Worm (Caenorhabditis elegans) whole organism, L4 larva: ENCODE data around the gene lips-1.

Source experiments
- F37D6.2 ChIP-seq: sonication (generic microtip); optimal IDR thresholded peaks from 2 replicates; lab custom pipeline; 2016; ENCODE audit warnings: mild to moderate bottlenecking, missing genetic modification characterization, missing compliant biosample characterization
- R02D3.7 ChIP-seq: fragments of 150-350 bp; sonication (generic microtip); optimal IDR thresholded peaks from 3 replicates; lab custom pipeline; 2014; ENCODE audit warnings: missing biosample characterization, missing genetic modification characterization
- T20F7.1 ChIP-seq: fragments of 200-800 bp; sonication (Bioruptor generic); optimal IDR thresholded peaks from 2 replicates; lab custom pipeline; 2018; ENCODE audit warnings: mild to moderate bottlenecking, missing genetic modification characterization, missing compliant biosample characterization
- T26A8.4 ChIP-seq: fragments of 200-800 bp; sonication (Bioruptor generic); IDR thresholded peaks from 2 replicates; pipeline ENCODE4 v1.3.6; 2022; ENCODE audit warnings: missing genetic modification characterization, missing compliant biosample characterization
- ZK337.2 ChIP-seq: fragments of 200-800 bp; sonication (Bioruptor generic); IDR thresholded peaks from 2 replicates; pipeline ENCODE4 v1.3.6; 2022; ENCODE audit warnings: missing genetic modification reagents, missing genetic modification characterization, missing compliant biosample characterization
- aly-2 ChIP-seq: sonication (generic microtip); optimal IDR thresholded peaks from 2 replicates; lab custom pipeline; 2018; ENCODE audit warnings: missing biosample characterization, missing genetic modification characterization
- ceh-20 ChIP-seq: fragments of 200-800 bp; sonication (Bioruptor generic); IDR thresholded peaks from 2 replicates; pipeline ENCODE4 v1.3.6; 2022; ENCODE audit warnings: missing genetic modification reagents, missing genetic modification characterization, missing compliant biosample characterization
- ceh-28 ChIP-seq: fragments of 150-350 bp; optimal IDR thresholded peaks from 2 replicates; lab custom pipeline; 2014; ENCODE audit warnings: missing biosample characterization, missing genetic modification reagents, missing genetic modification characterization
- ceh-82 ChIP-seq: sonication (generic microtip); optimal IDR thresholded peaks from 2 replicates; lab custom pipeline; 2017; ENCODE audit warnings: missing biosample characterization, missing genetic modification characterization
- ces-1 ChIP-seq: fragments of 150-350 bp; sonication (generic microtip); optimal IDR thresholded peaks from 4 replicates; lab custom pipeline; 2014; ENCODE audit warnings: missing biosample characterization, missing genetic modification reagents, missing genetic modification characterization
- cey-2 ChIP-seq: sonication (generic microtip); optimal IDR thresholded peaks from 3 replicates; lab custom pipeline; 2017; ENCODE audit warnings: missing genetic modification characterization, mild to moderate bottlenecking, missing compliant biosample characterization, antibody characterized with exemption, borderline replicate concordance; ENCODE audit not compliant: insufficient read depth
- ctbp-1 ChIP-seq: fragments of 200-800 bp; sonication (Bioruptor generic); IDR thresholded peaks from 2 replicates; pipeline ENCODE4 v1.3.6; 2022; ENCODE audit warnings: missing genetic modification reagents, missing genetic modification characterization, missing compliant biosample characterization
- daf-12 ChIP-seq: fragments of 150-350 bp; optimal IDR thresholded peaks from 2 replicates; lab custom pipeline; 2014; ENCODE audit warnings: missing biosample characterization, missing genetic modification reagents, missing genetic modification characterization
- daf-16 ChIP-seq, 3 experiments: sonication (generic microtip); optimal IDR thresholded peaks; 2 replicates each; lab custom pipeline; 2016 to 2017; ENCODE audit warnings: missing genetic modification characterization in 3 of 3, missing genetic modification reagents in 3 of 3, mild to moderate bottlenecking in 2 of 3, missing compliant biosample characterization in 2 of 3, missing biosample characterization in 1 of 3, moderate library complexity in 1 of 3
- daf-19 ChIP-seq: fragments of 200-800 bp; sonication (Bioruptor generic); conservative IDR thresholded peaks from 2 replicates; pipeline ENCODE4 v1.3.6; 2022; ENCODE audit warnings: missing genetic modification characterization, missing compliant biosample characterization
- daf-8 ChIP-seq: fragments of 200-800 bp; sonication (Bioruptor generic); IDR thresholded peaks from 2 replicates; pipeline ENCODE4 v1.3.6; 2022; ENCODE audit warnings: missing genetic modification characterization, missing compliant biosample characterization
- dmd-6 ChIP-seq: fragments of 200-800 bp; sonication (Bioruptor generic); IDR thresholded peaks from 2 replicates; pipeline ENCODE4 v1.3.6; 2022; ENCODE audit warnings: missing genetic modification reagents, missing genetic modification characterization, missing compliant biosample characterization
- dmd-9 ChIP-seq: fragments of 200-800 bp; sonication (Bioruptor generic); IDR thresholded peaks from 2 replicates; pipeline ENCODE4 v1.3.6; 2022; ENCODE audit warnings: missing genetic modification reagents, missing genetic modification characterization, missing compliant biosample characterization
- dpl-1 ChIP-seq: fragments of 150-350 bp; optimal IDR thresholded peaks from 2 replicates; lab custom pipeline; 2014; ENCODE audit warnings: missing biosample characterization, missing genetic modification reagents, missing genetic modification characterization
- dve-1 ChIP-seq: sonication (generic microtip); optimal IDR thresholded peaks from 2 replicates; lab custom pipeline; 2017; ENCODE audit warnings: antibody characterized with exemption, mild to moderate bottlenecking, missing genetic modification characterization, missing compliant biosample characterization; ENCODE audit not compliant: insufficient read depth
- egl-27 ChIP-seq: sonication (generic microtip); optimal IDR thresholded peaks from 3 replicates; lab custom pipeline; 2017; ENCODE audit warnings: missing biosample characterization, missing genetic modification reagents, missing genetic modification characterization
- gei-8 ChIP-seq: fragments of 200-800 bp; sonication (Bioruptor generic); optimal IDR thresholded peaks from 2 replicates; lab custom pipeline; 2018; ENCODE audit warnings: mild to moderate bottlenecking, missing genetic modification characterization, missing compliant biosample characterization
- jun-1 ChIP-seq: fragments of 150-350 bp; optimal IDR thresholded peaks from 2 replicates; lab custom pipeline; 2014; ENCODE audit warnings: missing biosample characterization, missing genetic modification reagents, missing genetic modification characterization
- lin-13 ChIP-seq: fragments of 150-350 bp; optimal IDR thresholded peaks from 2 replicates; lab custom pipeline; 2014; ENCODE audit warnings: missing biosample characterization, missing genetic modification reagents, missing genetic modification characterization
- lin-38 ChIP-seq: fragments of 200-800 bp; sonication (Bioruptor generic); IDR thresholded peaks from 2 replicates; pipeline ENCODE4 v1.3.6; 2022; ENCODE audit warnings: missing genetic modification reagents, missing genetic modification characterization, missing compliant biosample characterization
- lin-39 ChIP-seq: fragments of 150-350 bp; optimal IDR thresholded peaks from 2 replicates; lab custom pipeline; 2014; ENCODE audit warnings: missing biosample characterization, missing genetic modification reagents, missing genetic modification characterization
- lir-3 ChIP-seq: sonication (generic microtip); optimal IDR thresholded peaks from 2 replicates; lab custom pipeline; 2016; ENCODE audit warnings: mild to moderate bottlenecking, missing genetic modification characterization, missing compliant biosample characterization
- mdl-1 ChIP-seq, 2 experiments: fragments of 150-350 bp in 1 of 2; sonication (generic microtip) in 1 of 2; optimal IDR thresholded peaks; 2 replicates each; lab custom pipeline; 2014 to 2017; ENCODE audit warnings: missing biosample characterization in 2 of 2, missing genetic modification characterization in 2 of 2
- mdt-29 ChIP-seq: fragments of 200-800 bp; sonication (Bioruptor generic); IDR thresholded peaks from 2 replicates; pipeline ENCODE4 v1.3.6; 2022; ENCODE audit warnings: missing genetic modification reagents, missing genetic modification characterization, missing compliant biosample characterization
- mes-2 ChIP-seq: sonication (generic microtip); optimal IDR thresholded peaks from 2 replicates; lab custom pipeline; 2016; ENCODE audit warnings: missing genotype, mild to moderate bottlenecking, missing genetic modification characterization, missing compliant biosample characterization; ENCODE audit not compliant: poor library complexity, severe bottlenecking
- mxl-2 ChIP-seq: fragments of 200-800 bp; sonication (Bioruptor generic); conservative IDR thresholded peaks from 2 replicates; pipeline ENCODE4 v1.3.6; 2022; ENCODE audit warnings: missing genetic modification reagents, missing genetic modification characterization, missing compliant biosample characterization
- nhr-10 ChIP-seq: fragments of 150-350 bp; optimal IDR thresholded peaks from 2 replicates; lab custom pipeline; 2014; ENCODE audit warnings: missing biosample characterization, missing genetic modification characterization
- nhr-102 ChIP-seq: sonication (generic microtip); optimal IDR thresholded peaks from 2 replicates; lab custom pipeline; 2016; ENCODE audit warnings: mild to moderate bottlenecking, missing genetic modification characterization, moderate library complexity, missing compliant biosample characterization
- nhr-28 ChIP-seq: fragments of 150-350 bp; optimal IDR thresholded peaks from 2 replicates; lab custom pipeline; 2014; ENCODE audit warnings: missing biosample characterization, missing genetic modification characterization
- nhr-6 ChIP-seq: fragments of 150-350 bp; optimal IDR thresholded peaks from 2 replicates; lab custom pipeline; 2014; ENCODE audit warnings: missing biosample characterization, missing genetic modification characterization
- nhr-76 ChIP-seq: fragments of 150-350 bp; optimal IDR thresholded peaks from 2 replicates; lab custom pipeline; 2014; ENCODE audit warnings: missing biosample characterization, missing genetic modification characterization
- nhr-77 ChIP-seq: fragments of 150-350 bp; optimal IDR thresholded peaks from 2 replicates; lab custom pipeline; 2014; ENCODE audit warnings: missing biosample characterization, missing genetic modification characterization
- php-3 ChIP-seq: fragments of 200-800 bp; sonication (Bioruptor generic); IDR thresholded peaks from 2 replicates; pipeline ENCODE4 v1.3.6; 2022; ENCODE audit warnings: missing genetic modification reagents, missing genetic modification characterization, missing compliant biosample characterization
- pqm-1 ChIP-seq: sonication (generic microtip); optimal IDR thresholded peaks from 2 replicates; lab custom pipeline; 2017; ENCODE audit warnings: missing biosample characterization, missing genetic modification characterization
- rbr-2 ChIP-seq: sonication (generic microtip); optimal IDR thresholded peaks from 2 replicates; lab custom pipeline; 2016; ENCODE audit warnings: missing genotype, missing genetic modification characterization, missing compliant biosample characterization
- sdz-12 ChIP-seq: fragments of 200-800 bp; sonication (Bioruptor generic); optimal IDR thresholded peaks from 2 replicates; lab custom pipeline; 2018; ENCODE audit warnings: mild to moderate bottlenecking, missing genetic modification characterization, missing compliant biosample characterization
- skn-1 ChIP-seq: fragments of 150-350 bp; optimal IDR thresholded peaks from 2 replicates; lab custom pipeline; 2014; ENCODE audit warnings: missing biosample characterization, missing genetic modification characterization
- snpc-4 ChIP-seq: fragments of 150-350 bp; optimal IDR thresholded peaks from 2 replicates; lab custom pipeline; 2014; ENCODE audit warnings: missing biosample characterization, missing genetic modification characterization
- zfp-2 ChIP-seq: sonication (generic microtip); optimal IDR thresholded peaks from 2 replicates; lab custom pipeline; 2016; ENCODE audit warnings: mild to moderate bottlenecking, missing genetic modification characterization, missing compliant biosample characterization
- zfp-3 ChIP-seq: fragments of 200-800 bp; sonication (Bioruptor generic); conservative IDR thresholded peaks from 2 replicates; pipeline ENCODE4 v1.3.6; 2022; ENCODE audit warnings: missing genetic modification reagents, missing genetic modification characterization, missing compliant biosample characterization

The lips-1 gene

DNA sequence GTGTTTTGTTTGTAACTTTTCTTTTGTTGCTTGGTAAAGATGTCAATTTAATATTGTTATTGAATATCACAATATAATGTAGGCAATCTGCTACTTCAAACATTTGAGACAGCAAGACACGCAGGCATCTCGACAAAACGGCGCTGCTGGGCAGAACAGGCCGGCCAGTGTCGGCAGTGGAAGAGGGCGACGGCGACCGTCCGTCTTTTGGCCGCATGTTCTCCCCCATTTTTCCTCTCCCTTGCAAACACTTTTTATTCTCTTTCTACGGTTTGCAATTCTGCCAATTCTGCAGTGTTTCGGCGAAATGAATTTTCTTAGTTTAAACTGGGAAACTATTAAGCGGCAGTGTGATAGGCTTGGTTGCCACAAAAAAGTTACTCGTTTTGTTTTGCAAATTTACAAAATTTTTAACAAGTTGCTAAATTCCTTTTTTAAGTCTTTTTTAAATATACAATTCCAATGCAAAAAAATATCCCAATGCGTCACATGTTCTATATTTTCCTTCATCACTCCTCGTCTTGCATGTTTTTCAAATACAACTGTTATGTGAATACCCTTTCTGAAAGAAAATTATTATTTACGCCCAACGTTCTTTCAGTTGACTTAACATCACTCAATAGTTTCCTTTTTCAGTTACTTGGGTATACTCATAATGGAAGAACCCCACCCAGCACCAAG is 43.2 kb upstream of the lips-1 start, which contains the start of gene T18D3.6 (continued):
- TF ChIP-seq R02D3.7 (tag; lab: Kevin White, UChicago): no peak
- TF ChIP-seq ctbp-1 (GFP tag; lab: Robert Waterston, UW): no peak
- no peak for TF ChIP-seq daf-12 (tag; lab: Kevin White, UChicago)
- no peak for TF ChIP-seq aly-2 (tag; lab: Kevin White, UChicago)

- TF ChIP-seq gei-8 (GFP tag; lab: Kevin White, UChicago): no peak
- peak; percentile 59 for TF ChIP-seq dmd-6
- peak; percentile 10 for TF ChIP-seq nhr-76 (tag; lab: Kevin White, UChicago)
- TF ChIP-seq php-3 (GFP tag; lab: Robert Waterston, UW): 0 out of 2 replicates have a peak, but pooled peaks have one; percentile 18
Measured at ce11 chrX:12451258-12451657, 41.3 kb upstream of the lips-1 start.

DNA sequence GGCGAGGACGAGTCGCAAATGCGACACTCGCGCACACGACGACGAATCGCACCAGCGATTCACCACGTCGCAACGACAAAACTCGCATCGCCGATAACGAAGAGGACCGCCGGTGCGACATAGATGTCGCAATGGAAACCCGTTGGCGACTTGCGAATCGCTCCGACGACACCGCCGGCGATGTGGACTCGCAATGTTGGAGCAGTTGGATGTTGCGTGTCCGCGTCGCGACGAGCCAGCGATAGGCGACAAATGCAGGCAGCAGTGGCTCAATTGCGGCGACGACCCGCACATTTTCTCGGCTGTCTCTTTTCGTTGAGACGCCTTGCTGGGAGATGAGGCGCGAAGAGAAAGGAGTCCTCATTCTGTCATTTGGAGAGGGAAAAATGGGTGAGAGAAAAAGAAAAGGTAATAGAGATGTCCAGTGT is 40.4 kb upstream of the lips-1 start:
- no peak for TF ChIP-seq mdl-1 (tag; optimal IDR thresholded peaks at IDR 0.05; lab: Kevin White, UChicago)
- no peak for TF ChIP-seq gei-8 (GFP tag; lab: Kevin White, UChicago)
- TF ChIP-seq nhr-28 (tag; lab: Kevin White, UChicago): peak; percentile 15
- peak; percentile 31 for TF ChIP-seq nhr-102 (tag; lab: Kevin White, UChicago)
- TF ChIP-seq daf-12 (tag; lab: Kevin White, UChicago): no peak
- TF ChIP-seq daf-8 (GFP tag; lab: Robert Waterston, UW): no peak
- no peak for TF ChIP-seq dmd-9 (GFP tag; lab: Robert Waterston, UW)
- TF ChIP-seq rbr-2 (tag; lab: Kevin White, UChicago): peak; percentile 70
- TF ChIP-seq ceh-20 (GFP tag; lab: Robert Waterston, UW): peak; percentile 46; the same call in 1 of the 2 replicates
- TF ChIP-seq F37D6.2 (tag; lab: Kevin White, UChicago): peak; percentile 80
- 0 out of 2 replicates have a peak, but pooled peaks have one; percentile 52 for TF ChIP-seq dmd-6
- TF ChIP-seq mes-2: peak; percentile 61
- TF ChIP-seq daf-16 (GFP tag; optimal IDR thresholded peaks at IDR 0.05; lab: Kevin White, UChicago): no peak
- peak; percentile 4 for TF ChIP-seq daf-16 (tag; optimal IDR thresholded peaks at IDR 0.05; lab: Kevin White, UChicago)
- no peak for TF ChIP-seq snpc-4 (tag; lab: Kevin White, UChicago)
- no peak for TF ChIP-seq ZK337.2 (GFP tag; lab: Robert Waterston, UW)
- TF ChIP-seq sdz-12: no peak
- no peak for TF ChIP-seq nhr-76 (tag; lab: Kevin White, UChicago)
- no peak for TF ChIP-seq lir-3 (tag; lab: Kevin White, UChicago)
- no peak for TF ChIP-seq zfp-2
- no peak for TF ChIP-seq nhr-6 (tag; lab: Kevin White, UChicago)
- no peak for TF ChIP-seq aly-2 (tag; lab: Kevin White, UChicago)
- peak; percentile 24 for TF ChIP-seq lin-13 (GFP tag; lab: Kevin White, UChicago)
- TF ChIP-seq daf-19 (GFP tag; lab: Robert Waterston, UW): no peak
- peak; percentile 52 for TF ChIP-seq dve-1 (tag; lab: Kevin White, UChicago)
- TF ChIP-seq skn-1 (tag; lab: Kevin White, UChicago): no peak
- TF ChIP-seq egl-27: no peak
- TF ChIP-seq ceh-28 (tag; lab: Kevin White, UChicago): no peak
- no peak for TF ChIP-seq jun-1 (tag; lab: Kevin White, UChicago)
- peak; percentile 49 for TF ChIP-seq lin-38
- no peak for TF ChIP-seq mdt-29
- no peak for TF ChIP-seq zfp-3 (GFP tag; lab: Robert Waterston, UW)
- TF ChIP-seq lin-39 (tag; lab: Kevin White, UChicago): no peak
- TF ChIP-seq cey-2 (tag; lab: Kevin White, UChicago): no peak
- TF ChIP-seq T26A8.4 (GFP tag; lab: Robert Waterston, UW): peak; percentile 50
- no peak for TF ChIP-seq mxl-2 (GFP tag; lab: Robert Waterston, UW)
- TF ChIP-seq ces-1: no peak
- TF ChIP-seq ceh-82: no peak
- TF ChIP-seq T20F7.1 (GFP tag; lab: Kevin White, UChicago): no peak
- no peak for TF ChIP-seq nhr-10
- no peak for TF ChIP-seq dpl-1 (GFP tag; lab: Kevin White, UChicago)
- no peak for TF ChIP-seq nhr-77
- no peak for TF ChIP-seq pqm-1
